Worm (Caenorhabditis elegans) whole organism, mixed stage, embryonic: Measurements from ENCODE around the gene far-3.

Experiments
- blmp-1 ChIP-seq: fragments of 150-350 bp; optimal IDR thresholded peaks from 2 replicates; lab custom pipeline; 2014; ENCODE audit warnings: missing biosample characterization, missing genetic modification characterization
- lsy-2 ChIP-seq: fragments of 150-350 bp; optimal IDR thresholded peaks from 2 replicates; lab custom pipeline; 2014; ENCODE audit warnings: missing biosample characterization, missing genetic modification characterization
- mab-5 ChIP-seq: fragments of 150-350 bp; optimal IDR thresholded peaks from 2 replicates; lab custom pipeline; 2014; ENCODE audit warnings: missing biosample characterization, missing genetic modification characterization
- nhr-237 ChIP-seq: fragments of 150-350 bp; optimal IDR thresholded peaks from 2 replicates; lab custom pipeline; 2014; ENCODE audit warnings: missing biosample characterization, missing genetic modification characterization
- ztf-11 ChIP-seq: fragments of 150-350 bp; optimal IDR thresholded peaks from 2 replicates; lab custom pipeline; 2014; ENCODE audit warnings: missing biosample characterization, missing genetic modification characterization

DNA sequence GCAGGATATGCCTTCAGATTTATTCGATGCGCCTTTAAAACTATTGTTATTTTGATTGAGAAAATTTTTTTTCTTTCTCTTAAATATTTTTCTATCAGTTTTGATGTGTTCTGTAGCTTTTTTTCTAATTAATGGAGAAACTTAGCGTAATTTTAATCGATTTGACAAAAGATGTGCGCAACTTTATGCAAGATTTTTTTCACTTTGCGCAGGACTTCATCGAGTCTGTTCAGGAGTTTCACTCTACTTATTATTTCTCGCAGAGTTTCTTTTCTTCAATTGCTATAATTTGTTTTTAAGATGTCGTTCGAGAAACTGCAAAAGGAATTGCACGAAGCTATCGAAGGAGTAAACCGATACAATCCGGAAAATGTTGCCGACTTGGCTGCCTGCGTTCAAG, 43.6 kb downstream of the far-3 start, which contains the start of gene eif-3.K:
- TF ChIP-seq nhr-237 (tag; lab: Kevin White, UChicago) (no peak), lsy-2 (tag; lab: Kevin White, UChicago) (no peak), blmp-1 (tag; lab: Kevin White, UChicago) (no peak), mab-5 (tag; lab: Kevin White, UChicago) (no peak), ztf-11 (no peak)
